Worm (Caenorhabditis elegans) whole organism, young adult: Measurements from ENCODE around the gene vps-41.

Source experiments
- B0019.2 ChIP-seq: fragments of 200-800 bp; sonication (Bioruptor generic); conservative IDR thresholded peaks from 2 replicates; pipeline ENCODE4 v1.3.6; 2022; ENCODE audit warnings: missing genetic modification reagents, missing genetic modification characterization, missing compliant biosample characterization
- B0035.1 ChIP-seq: sonication (generic microtip); optimal IDR thresholded peaks from 2 replicates; lab custom pipeline; 2016; ENCODE audit warnings: missing genetic modification characterization, mild to moderate bottlenecking, missing compliant biosample characterization, missing genotype, missing genetic modification reagents
- B0336.3 ChIP-seq: fragments of 200-800 bp; sonication (Bioruptor generic); IDR thresholded peaks from 2 replicates; pipeline ENCODE4 v1.3.6; 2022; ENCODE audit warnings: missing genetic modification characterization, missing compliant biosample characterization
- ZK185.1 ChIP-seq: sonication (generic microtip); optimal IDR thresholded peaks from 2 replicates; lab custom pipeline; 2016; ENCODE audit warnings: mild to moderate bottlenecking, missing genetic modification characterization, missing compliant biosample characterization; ENCODE audit not compliant: poor library complexity, severe bottlenecking
- ama-1 ChIP-seq, 3 experiments: fragments of 150-350 bp in 1 of 3; sonication (generic microtip) in 2 of 3; optimal IDR thresholded peaks; 2 replicates each; lab custom pipeline; 2014 to 2018; ENCODE audit warnings: missing biosample characterization in 2 of 3, missing genetic modification characterization in 2 of 3, missing genetic modification reagents in 2 of 3
- egl-18 ChIP-seq: fragments of 200-800 bp; sonication (Bioruptor generic); IDR thresholded peaks from 2 replicates; pipeline ENCODE4 v1.3.6; 2022; ENCODE audit warnings: missing genetic modification reagents, missing genetic modification characterization, missing compliant biosample characterization
- lin-26 ChIP-seq: fragments of 200-800 bp; sonication (Bioruptor generic); IDR thresholded peaks from 2 replicates; pipeline ENCODE4 v1.3.6; 2022; ENCODE audit warnings: missing genetic modification reagents, missing genetic modification characterization, missing compliant biosample characterization
- mel-28 ChIP-seq: sonication (generic microtip); optimal IDR thresholded peaks from 2 replicates; lab custom pipeline; 2016; ENCODE audit warnings: borderline replicate concordance, mild to moderate bottlenecking, missing genetic modification characterization, missing compliant biosample characterization
- nhr-179 ChIP-seq: sonication (generic microtip); optimal IDR thresholded peaks from 2 replicates; lab custom pipeline; 2016; ENCODE audit warnings: mild to moderate bottlenecking, missing genetic modification characterization, missing compliant biosample characterization
- sea-2 ChIP-seq: fragments of 200-800 bp; sonication (Bioruptor generic); IDR thresholded peaks from 2 replicates; pipeline ENCODE4 v1.3.6; 2022; ENCODE audit warnings: missing genetic modification characterization, missing compliant biosample characterization
- snpc-1.3 ChIP-seq: sonication (generic microtip); optimal IDR thresholded peaks from 2 replicates; lab custom pipeline; 2017; ENCODE audit warnings: missing genetic modification characterization, mild to moderate bottlenecking, missing compliant biosample characterization, antibody characterized with exemption, moderate library complexity, missing genotype, missing genetic modification reagents; ENCODE audit not compliant: insufficient read depth
- unc-62 ChIP-seq: fragments of 150-350 bp; optimal IDR thresholded peaks from 2 replicates; lab custom pipeline; 2014; ENCODE audit warnings: missing biosample characterization, missing genetic modification reagents, missing genetic modification characterization

DNA sequence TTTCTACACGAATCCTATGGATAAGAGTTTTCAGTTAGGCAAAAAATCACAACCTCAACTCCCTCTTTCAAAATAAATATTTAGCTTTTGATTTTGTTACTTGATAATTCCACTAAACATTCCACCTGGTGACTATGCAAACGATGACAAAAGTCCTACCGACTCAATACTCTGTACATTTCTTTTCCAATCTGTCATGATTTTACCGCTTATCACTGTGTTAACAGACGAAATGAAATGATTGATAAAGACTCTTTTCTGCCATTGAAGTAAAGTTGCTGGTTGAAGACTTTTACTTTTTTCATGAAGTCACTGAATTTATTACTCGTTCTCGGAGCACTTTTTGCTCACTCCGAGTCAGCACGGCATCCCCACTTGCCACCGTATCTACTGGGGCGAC lies 45.6 kb downstream of the vps-41 start, which contains the start of gene C26B9.5:
- no peak for TF ChIP-seq mel-28 (tag; lab: Kevin White, UChicago)
- TF ChIP-seq unc-62: no peak
- TF ChIP-seq ZK185.1 (tag; lab: Kevin White, UChicago): no peak
- no peak for TF ChIP-seq snpc-1.3 (tag; lab: Kevin White, UChicago)
- TF ChIP-seq B0019.2 (GFP tag; lab: Robert Waterston, UW): no peak
- TF ChIP-seq B0035.1 (tag; lab: Kevin White, UChicago): no peak
- no peak for TF ChIP-seq egl-18 (GFP tag; lab: Robert Waterston, UW)
- no peak for TF ChIP-seq sea-2 (GFP tag; lab: Robert Waterston, UW)
- no peak for TF ChIP-seq nhr-179 (tag; lab: Kevin White, UChicago)
- no peak for TF ChIP-seq lin-26 (GFP tag; lab: Robert Waterston, UW)
- TF ChIP-seq ama-1 (optimal IDR thresholded peaks at IDR 0.05; lab: Kevin White, UChicago): no peak
- no peak for TF ChIP-seq ama-1 (GFP tag; optimal IDR thresholded peaks at IDR 0.05; lab: Kevin White, UChicago)
- no peak for TF ChIP-seq B0336.3
